Worm (Caenorhabditis elegans): ENCODE measurements around the gene pef-1.

The pef-1 gene

DNA sequence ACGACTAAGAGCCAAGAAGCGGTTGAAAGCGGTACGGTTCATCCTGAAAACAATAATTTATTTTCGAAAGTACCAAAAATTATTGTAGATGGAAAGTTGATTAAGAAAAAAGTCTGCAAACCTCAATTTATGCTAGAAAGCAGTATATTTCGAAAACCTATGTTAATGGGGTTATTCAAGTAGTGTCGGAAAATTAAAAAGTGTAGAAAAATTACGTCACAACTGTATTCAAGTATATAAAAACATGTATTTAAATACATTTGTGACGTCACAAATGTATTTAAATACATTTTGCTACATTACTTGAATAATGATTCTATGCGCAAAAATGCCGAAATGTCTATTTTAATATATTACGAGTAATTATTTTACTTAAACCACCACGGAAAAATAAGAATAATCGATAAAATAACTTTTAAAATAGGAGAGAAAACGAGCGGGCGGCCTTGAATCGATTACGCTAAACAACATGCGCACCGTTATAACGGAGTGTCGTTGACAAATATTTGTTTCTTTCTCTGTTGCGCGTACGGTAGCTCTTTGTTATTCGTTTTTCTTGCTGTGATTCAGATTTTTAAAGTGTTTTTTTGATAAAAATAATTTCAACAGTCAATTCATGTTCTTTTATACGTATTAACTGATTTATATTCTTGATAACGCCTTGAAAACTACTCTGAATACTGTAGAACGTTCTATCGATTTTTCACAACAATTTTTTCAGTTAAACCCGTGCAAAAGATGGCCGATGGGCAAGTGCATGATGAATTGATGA, 15.4 kb downstream of the pef-1 start, which contains the start of the genes F23H11.5 and bra-2:
F23H11.5 (minus strand) TSS at position 51 of the 772 bp plus-strand sequence.
bra-2 (plus strand) TSS at position 722 of the 772 bp plus-strand sequence.
- no peak for TF ChIP-seq unc-62 (GFP tag; optimal IDR thresholded peaks at IDR 0.05)

DNA sequence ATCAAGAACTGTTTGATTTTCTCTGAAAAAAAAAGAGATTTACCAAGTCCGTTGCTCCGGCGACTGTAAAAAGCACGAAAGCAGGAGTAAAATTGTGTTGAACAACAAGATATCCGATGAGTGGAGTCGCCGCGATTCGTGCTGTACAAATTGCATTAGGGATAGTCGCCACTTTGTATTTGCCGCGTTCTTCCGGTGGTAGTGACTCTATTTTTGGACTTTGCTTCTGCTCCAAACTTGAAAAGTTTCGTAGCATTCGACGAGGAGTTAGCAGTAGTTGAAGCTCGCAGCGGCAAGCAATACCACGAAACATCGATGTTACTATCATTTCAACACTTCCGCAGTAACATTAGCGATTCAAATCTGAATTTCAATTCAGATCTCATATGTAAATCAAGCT, 16.6 kb downstream of the pef-1 start, which contains the start of gene crls-1:
crls-1 (minus strand) TSS at position 363 of the 400 bp plus-strand sequence.
- no peak for TF ChIP-seq unc-62 (GFP tag; optimal IDR thresholded peaks at IDR 0.05)

DNA sequence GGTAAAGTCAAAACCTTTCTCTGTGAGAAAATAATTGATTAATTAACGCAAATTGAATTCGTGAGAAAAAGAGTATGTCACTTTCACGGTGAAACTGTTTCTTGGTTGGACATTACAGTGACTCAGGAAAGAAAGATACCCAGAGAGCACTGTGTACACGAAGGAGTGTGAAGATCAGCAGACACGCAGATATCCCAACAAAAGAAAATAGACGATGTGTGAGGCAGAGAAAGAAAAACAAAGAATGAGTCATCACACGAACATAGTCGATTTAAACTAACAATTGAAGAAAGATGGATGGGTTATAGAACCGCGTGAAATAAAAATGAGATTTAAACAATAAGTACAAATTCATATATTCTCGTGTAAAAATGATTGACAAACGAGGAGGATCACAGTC, 18.1 kb downstream of the pef-1 start:
- no peak for TF ChIP-seq unc-62 (GFP tag; optimal IDR thresholded peaks at IDR 0.05)

DNA sequence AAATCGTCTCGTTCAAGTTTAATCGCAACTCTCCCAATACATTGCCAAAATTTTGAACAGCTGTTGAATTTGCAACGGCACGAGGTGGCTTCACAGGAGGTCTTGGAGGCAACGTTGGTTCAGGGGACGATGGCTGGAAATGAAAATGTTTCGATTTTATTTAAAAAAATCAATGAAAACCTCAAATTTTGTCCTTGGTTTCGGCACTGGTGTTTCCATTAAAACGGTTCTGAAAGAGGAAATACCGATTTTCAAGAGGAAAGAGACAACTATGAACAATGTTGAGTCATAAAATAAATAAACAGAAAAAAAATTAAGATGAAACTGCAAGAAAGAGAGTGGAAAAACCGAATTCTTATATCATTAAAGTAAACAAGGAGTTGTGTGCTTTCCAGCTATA, 18.8 kb downstream of the pef-1 start, which contains the start of gene F23H11.4:
F23H11.4 (minus strand) TSS at position 229 of the 400 bp plus-strand sequence.
- no peak for TF ChIP-seq unc-62 (GFP tag; optimal IDR thresholded peaks at IDR 0.05)

DNA sequence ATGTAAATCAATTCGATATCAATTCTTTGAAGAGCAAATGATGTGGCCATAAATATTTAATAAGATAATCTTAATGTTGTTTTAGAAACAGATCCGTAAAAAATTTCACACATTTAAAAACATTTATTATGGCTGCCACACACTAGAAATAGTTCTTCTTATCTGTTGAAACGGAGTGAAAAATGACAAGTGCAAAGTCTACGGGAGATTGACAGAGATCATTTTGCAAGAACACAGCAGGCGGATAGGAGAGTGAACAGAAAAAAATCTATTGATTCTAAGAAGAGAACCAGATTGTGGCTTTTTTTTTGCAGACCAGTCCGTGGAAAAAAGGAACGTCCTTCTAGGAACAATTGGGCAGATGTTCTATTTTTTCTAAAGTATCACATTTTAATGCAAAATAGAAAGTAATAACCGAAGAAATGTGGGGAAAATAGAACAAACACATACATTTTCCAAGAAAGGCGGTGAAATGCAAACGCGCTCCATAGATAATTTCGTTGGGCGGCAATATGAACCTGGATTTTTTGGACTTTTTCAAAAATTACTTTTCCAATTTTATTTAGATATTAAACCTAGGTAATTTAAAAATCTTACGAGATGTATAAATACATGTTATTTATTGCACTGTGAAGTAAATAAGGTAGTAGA, 24.4 kb downstream of the pef-1 start:
- TF ChIP-seq unc-62 (GFP tag; optimal IDR thresholded peaks at IDR 0.05): no peak

DNA sequence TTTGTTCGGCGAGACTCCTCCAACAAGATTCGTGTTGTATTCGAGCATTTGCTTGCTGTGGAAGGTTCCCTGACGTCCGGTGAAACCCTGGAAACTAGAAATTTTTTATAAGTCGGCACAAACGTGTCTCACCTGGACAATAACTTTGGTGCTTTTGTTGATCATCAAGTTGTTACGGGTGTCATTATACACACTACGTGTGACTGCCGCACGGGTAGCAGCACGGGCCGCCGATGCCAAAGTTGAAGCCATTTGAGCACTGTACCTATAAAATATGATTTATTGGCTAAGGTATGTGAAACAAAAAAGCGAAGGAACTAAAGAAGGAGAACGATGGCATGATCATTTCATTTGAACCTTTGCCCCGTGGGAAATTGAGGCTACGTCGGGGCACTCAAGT, 25.0 kb downstream of the pef-1 start, which contains the start of gene sucl-2:
sucl-2 (minus strand) TSS at position 265 of the 400 bp plus-strand sequence.
- no peak for TF ChIP-seq unc-62 (GFP tag; optimal IDR thresholded peaks at IDR 0.05)

DNA sequence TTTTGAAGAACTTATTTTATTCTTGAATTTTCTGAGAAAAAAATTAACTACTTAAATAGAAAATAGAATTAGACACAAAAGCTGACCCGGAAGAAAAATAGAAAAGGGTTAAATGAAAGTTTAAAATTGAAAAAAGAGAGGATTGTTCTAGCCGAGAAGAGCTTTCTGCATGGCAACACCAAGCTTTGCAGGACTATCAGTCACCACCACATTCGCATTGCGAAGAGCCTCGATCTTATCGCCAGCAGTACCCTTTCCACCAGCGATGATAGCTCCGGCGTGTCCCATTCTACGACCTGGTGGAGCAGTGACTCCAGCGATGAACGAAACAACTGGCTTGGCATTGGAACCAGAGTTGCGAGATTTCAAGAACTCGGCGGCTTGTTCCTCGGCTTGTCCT, 26.0 kb downstream of the pef-1 start:
- no peak for TF ChIP-seq unc-62 (GFP tag; optimal IDR thresholded peaks at IDR 0.05)

DNA sequence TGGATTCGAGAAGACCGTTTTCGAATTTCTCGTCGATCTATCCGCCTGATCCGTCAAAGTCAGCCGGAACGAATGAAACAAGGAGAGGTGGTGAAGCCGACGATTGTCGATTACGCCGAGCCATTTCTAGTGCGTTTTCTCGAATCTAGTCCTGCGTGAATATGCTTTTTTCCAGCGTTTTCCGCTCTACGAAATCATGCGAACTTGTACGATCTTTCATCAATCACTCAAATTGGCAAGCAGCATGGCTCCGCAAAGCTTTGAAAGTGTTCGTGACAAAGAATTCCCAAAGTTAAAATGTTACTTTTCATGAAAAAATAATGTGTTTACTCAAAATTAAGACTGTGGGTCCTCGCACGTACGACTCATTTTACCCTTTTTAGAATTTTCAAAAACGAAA, 29.2 kb downstream of the pef-1 start:
- no peak for TF ChIP-seq unc-62 (GFP tag; optimal IDR thresholded peaks at IDR 0.05)

DNA sequence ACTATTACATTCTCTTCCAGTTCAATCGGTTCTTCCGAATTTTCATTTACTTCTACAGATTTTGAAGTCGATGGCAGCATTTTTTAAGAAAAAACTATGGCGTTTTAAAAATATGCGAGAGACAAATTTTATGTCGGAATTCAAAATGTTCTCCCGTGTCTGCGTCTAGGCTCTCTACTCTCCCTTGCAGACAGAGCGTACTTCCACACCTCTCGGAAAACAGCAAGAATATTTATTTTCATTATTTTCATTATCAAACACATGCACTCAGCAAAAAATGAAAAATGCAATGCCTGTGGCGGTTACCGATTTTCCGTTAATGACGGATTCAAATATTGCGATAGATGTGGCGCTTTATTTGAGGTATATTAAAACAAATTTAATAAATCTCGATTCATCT, 30.6 kb downstream of the pef-1 start, which contains the start of the genes ztf-18 and F23H11.2:
ztf-18 (minus strand) TSS at position 188 of the 400 bp plus-strand sequence.
F23H11.2 (plus strand) TSS at position 223 of the 400 bp plus-strand sequence.
- TF ChIP-seq unc-62 (GFP tag; optimal IDR thresholded peaks at IDR 0.05): no peak

DNA sequence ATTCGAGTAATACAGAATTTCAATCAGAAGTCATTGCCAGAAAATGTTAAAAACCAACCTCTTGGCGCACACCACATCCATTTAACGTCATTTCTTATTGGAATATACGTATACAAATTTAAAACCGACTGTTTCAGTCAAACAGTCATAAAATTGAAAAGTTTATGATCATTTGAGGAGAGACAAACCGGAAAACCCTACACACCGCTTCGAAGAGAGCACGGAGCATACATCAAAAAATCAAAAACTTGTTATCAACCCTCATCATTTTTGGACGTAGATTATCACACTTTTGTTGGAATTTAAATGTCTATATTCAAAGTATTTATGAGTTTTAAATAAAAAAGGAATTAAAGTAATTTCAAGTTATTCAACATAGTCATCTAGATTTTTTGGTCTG, 35.1 kb downstream of the pef-1 start, which contains the start of gene T24C4.10:
T24C4.10 (minus strand) TSS at position 230 of the 400 bp plus-strand sequence.
- TF ChIP-seq unc-62 (GFP tag; optimal IDR thresholded peaks at IDR 0.05): no peak

DNA sequence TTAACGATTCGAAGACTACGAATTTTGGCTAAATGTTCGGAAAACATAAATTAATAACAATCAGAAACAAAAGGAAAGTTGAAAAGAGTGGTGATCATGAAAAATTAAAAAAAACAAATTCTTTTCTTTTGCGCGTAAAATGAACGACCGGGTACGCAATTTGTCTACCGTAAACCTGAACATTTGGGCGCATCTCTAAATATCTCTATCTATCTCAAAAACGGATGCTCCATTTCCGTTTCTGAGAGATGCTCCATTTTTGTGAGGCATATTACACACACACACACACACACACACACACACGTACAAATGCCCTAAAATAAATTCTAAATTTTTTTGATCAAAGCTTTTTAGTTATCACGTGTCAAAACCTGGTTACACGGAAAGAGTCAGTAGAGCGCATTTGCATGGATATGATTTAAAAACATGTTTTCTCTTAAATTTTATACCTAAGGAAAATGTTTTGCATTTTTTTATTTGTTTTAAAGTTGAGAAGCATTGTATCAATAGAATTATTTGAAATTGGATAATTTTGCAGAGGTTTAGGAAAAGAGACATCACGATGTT, 37.0 kb downstream of the pef-1 start:
- TF ChIP-seq unc-62 (GFP tag; optimal IDR thresholded peaks at IDR 0.05): no peak

DNA sequence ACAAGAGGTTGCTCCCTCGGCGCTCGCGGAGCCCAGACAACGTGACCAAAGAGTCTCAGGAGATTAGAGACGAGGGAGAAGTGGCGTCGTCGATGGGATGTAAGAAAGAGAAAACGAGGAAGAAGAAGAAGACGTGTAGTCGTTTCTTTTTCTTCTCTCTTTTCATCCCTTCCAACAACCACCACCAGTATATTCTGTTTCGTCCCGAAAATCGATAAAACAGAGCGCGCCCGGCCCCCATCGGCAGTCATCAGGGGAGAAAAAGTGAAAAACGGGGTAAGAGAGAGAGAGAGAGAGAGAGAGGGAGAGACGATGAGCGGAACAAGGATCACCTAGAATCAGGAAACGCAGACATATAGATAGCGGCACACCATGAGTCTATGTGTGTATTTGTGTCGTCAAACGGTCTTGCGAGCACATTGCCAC, 38.2 kb downstream of the pef-1 start:
- no peak for TF ChIP-seq unc-62 (GFP tag; optimal IDR thresholded peaks at IDR 0.05)

DNA sequence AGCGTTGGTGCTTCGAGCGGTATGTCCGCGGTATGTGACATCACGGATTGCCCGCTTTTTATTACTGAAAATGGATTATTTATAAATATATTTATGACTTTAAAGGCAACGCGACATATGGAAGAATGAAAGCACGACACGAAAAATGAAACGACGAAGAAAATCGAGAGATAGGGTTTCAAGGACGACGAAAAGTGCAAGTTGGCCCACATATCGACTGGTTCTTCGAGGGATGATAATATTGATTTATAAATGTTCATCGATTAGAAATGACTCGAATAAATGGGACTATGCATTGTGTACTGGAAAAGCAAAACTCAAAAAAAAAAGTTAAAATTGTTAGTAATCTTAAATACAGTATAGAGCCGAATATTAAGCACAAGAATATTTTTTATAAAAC, 39.4 kb downstream of the pef-1 start, which contains the start of gene zer-1:
zer-1 (minus strand) TSS at position 68 of the 400 bp plus-strand sequence.
- TF ChIP-seq unc-62 (GFP tag; optimal IDR thresholded peaks at IDR 0.05): no peak

DNA sequence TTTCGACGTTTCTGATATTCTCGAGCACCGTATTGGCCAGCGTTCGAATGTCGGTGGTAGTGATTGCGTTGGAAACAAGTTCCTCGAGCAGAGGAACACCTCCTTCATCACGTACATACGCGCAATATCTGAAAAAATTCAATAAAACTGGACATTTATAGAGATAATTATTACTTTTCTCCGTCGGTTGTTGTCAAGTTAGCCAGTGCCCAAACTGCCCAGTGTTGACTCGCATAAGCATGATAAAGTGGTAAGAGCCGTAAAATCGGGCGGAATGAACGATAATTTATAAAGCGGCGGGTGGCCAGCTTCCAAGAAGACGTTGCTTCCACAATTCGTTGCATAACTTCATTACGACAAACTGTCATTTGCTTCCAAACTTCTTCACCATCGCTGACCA, 42.5 kb downstream of the pef-1 start:
- TF ChIP-seq unc-62 (GFP tag; optimal IDR thresholded peaks at IDR 0.05): no peak

DNA sequence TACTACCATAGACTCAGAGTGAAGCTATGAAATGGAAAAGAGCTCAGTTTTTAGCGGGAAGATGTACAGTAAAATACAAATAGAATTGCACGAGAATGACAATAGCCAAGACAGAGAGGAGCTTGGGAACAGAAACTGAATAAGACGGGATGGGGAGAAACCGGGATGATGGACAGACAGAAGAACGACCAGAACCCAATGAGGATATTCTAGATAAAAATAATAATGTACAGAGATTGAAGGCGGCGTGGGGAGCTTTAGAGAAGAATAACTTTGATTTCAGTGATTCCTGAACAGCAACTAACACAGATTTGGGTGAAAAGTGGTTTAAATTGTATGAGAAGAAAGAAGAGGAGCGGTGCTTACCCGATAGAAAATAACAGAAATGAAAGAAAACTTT, 44.7 kb downstream of the pef-1 start:
- no peak for TF ChIP-seq unc-62 (GFP tag; optimal IDR thresholded peaks at IDR 0.05)

DNA sequence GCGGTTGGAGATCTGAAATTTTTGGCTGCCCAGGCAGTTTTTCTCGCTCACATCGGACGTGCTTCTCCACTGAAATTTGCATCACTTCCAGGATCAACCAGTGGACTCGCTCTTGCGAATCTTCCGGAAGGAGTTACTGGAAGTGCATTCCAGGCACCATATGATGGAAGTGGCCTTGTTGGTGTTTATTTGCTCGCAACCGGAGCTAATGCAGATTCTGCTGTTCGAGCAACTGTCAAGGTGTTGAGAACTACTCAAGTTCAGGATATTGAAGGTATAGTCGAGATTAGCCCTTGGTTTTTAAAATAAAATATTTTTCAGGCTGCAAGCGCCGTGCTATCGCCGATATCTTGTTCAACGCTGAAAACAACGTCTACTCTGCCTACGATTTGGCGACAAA, 45.3 kb downstream of the pef-1 start:
- TF ChIP-seq unc-62 (GFP tag; optimal IDR thresholded peaks at IDR 0.05): no peak
